Worm (Caenorhabditis elegans) whole organism, L2 larva: Measurements from ENCODE around the gene T28A11.17.

Experiments used
- C34F6.9 ChIP-seq: fragments of 150-350 bp; optimal IDR thresholded peaks from 2 replicates; lab custom pipeline; 2014; ENCODE audit warnings: missing biosample characterization, missing genetic modification characterization
- ZK546.5 ChIP-seq: sonication (generic microtip); optimal IDR thresholded peaks from 2 replicates; lab custom pipeline; 2017; ENCODE audit warnings: missing biosample characterization, missing genetic modification characterization
- blmp-1 ChIP-seq: sonication (generic microtip); optimal IDR thresholded peaks from 2 replicates; lab custom pipeline; 2017; ENCODE audit warnings: missing genetic modification characterization, mild to moderate bottlenecking, missing compliant biosample characterization, antibody characterized with exemption, moderate library complexity; ENCODE audit not compliant: insufficient read depth
- nhr-10 ChIP-seq: sonication (generic microtip); optimal IDR thresholded peaks from 2 replicates; lab custom pipeline; 2017; ENCODE audit warnings: missing biosample characterization, missing genetic modification characterization
- nhr-12 ChIP-seq: fragments of 150-350 bp; optimal IDR thresholded peaks from 2 replicates; lab custom pipeline; 2014; ENCODE audit warnings: missing biosample characterization, missing genetic modification characterization
- zag-1 ChIP-seq: fragments of 150-350 bp; optimal IDR thresholded peaks from 2 replicates; lab custom pipeline; 2014; ENCODE audit warnings: missing biosample characterization, missing genetic modification characterization

ce11 chrV:3275033-3275432 is 8.9 kb upstream of the T28A11.17 start, which contains the start of gene T28A11.3:
- no peak for TF ChIP-seq ZK546.5 (tag; lab: Kevin White, UChicago)
- TF ChIP-seq zag-1 (tag; lab: Kevin White, UChicago), result no peak
- TF ChIP-seq nhr-10 (tag; lab: Kevin White, UChicago), result no peak
- TF ChIP-seq blmp-1 (tag; lab: Kevin White, UChicago), result no peak
- no peak for TF ChIP-seq C34F6.9 (tag; lab: Kevin White, UChicago)
- TF ChIP-seq nhr-12, result no peak
